Worm (Caenorhabditis elegans) whole organism, early embryonic: ENCODE results near the gene fic-1.

ENCODE experiments used
- B0310.2 ChIP-seq: sonication (generic microtip); optimal IDR thresholded peaks from 2 replicates; lab custom pipeline; 2016; ENCODE audit warnings: mild to moderate bottlenecking, missing genetic modification characterization, missing compliant biosample characterization
- ets-7 ChIP-seq: sonication (generic microtip); optimal IDR thresholded peaks from 2 replicates; lab custom pipeline; 2016; ENCODE audit warnings: missing genotype, missing genetic modification characterization, missing compliant biosample characterization
- scrt-1 ChIP-seq: fragments of 200-800 bp; sonication (Bioruptor generic); IDR thresholded peaks from 2 replicates; pipeline ENCODE4 v1.3.6; 2022; ENCODE audit warnings: missing genetic modification characterization, missing compliant biosample characterization

DNA sequence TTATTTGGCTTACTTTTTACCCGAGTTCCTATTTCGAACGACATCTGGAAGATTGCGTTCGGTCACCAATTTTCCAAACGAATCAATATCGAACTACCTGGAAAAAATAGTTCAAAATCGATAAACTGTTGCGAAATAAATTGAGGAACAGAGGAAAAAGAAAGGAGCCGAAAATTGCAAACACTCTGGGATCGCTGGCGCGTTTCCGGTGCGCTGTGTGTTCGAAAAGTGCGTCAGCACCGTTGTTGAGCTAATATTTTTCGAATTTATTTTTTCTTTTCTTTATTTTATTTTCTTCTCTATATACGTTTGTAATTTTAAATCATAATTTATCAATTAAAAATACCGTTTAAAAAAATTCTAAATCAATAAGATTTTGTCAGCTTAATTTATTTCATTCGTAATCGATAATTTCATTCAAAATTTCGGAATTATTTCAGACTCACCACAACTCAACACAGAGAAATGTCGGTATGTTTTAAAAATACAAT is 4.1 kb upstream of the fic-1 start, which contains the start of the genes dnc-1 and lsm-7:
- TF ChIP-seq scrt-1 (GFP tag; lab: Robert Waterston, UW), result no peak
- TF ChIP-seq B0310.2 (tag; lab: Kevin White, UChicago), result no peak
- no peak for TF ChIP-seq ets-7 (tag; lab: Kevin White, UChicago)
